Worm (Caenorhabditis elegans) whole organism, young adult: ENCODE results near the gene tmem-17.

Experiments used
- B0019.2 ChIP-seq: fragments of 200-800 bp; sonication (Bioruptor generic); conservative IDR thresholded peaks from 2 replicates; pipeline ENCODE4 v1.3.6; 2022; ENCODE audit warnings: missing genetic modification reagents, missing genetic modification characterization, missing compliant biosample characterization
- D2030.7 ChIP-seq: fragments of 200-800 bp; sonication (Bioruptor generic); IDR thresholded peaks from 2 replicates; pipeline ENCODE4 v1.3.6; 2022; ENCODE audit warnings: missing genetic modification reagents, missing genetic modification characterization, missing compliant biosample characterization
- F23B12.7 ChIP-seq: sonication (generic microtip); optimal IDR thresholded peaks from 2 replicates; lab custom pipeline; 2017; ENCODE audit warnings: missing genetic modification characterization, mild to moderate bottlenecking, missing compliant biosample characterization, antibody characterized with exemption, moderate library complexity; ENCODE audit not compliant: insufficient read depth
- F33H1.4 ChIP-seq: fragments of 200-800 bp; sonication (Bioruptor generic); IDR thresholded peaks from 2 replicates; pipeline ENCODE4 v1.3.6; 2022; ENCODE audit warnings: missing genetic modification reagents, missing genetic modification characterization, missing compliant biosample characterization
- F49E8.2 ChIP-seq: sonication (generic microtip); optimal IDR thresholded peaks from 3 replicates; lab custom pipeline; 2017; ENCODE audit warnings: missing genetic modification characterization, mild to moderate bottlenecking, missing compliant biosample characterization, antibody characterized with exemption, moderate library complexity; ENCODE audit not compliant: insufficient read depth
- Y53G8AR.9 ChIP-seq: fragments of 200-800 bp; sonication (Bioruptor generic); conservative IDR thresholded peaks from 2 replicates; pipeline ENCODE4 v1.3.6; 2022; ENCODE audit warnings: missing genetic modification reagents, missing genetic modification characterization, missing compliant biosample characterization
- Y67H2A.10 ChIP-seq: fragments of 200-800 bp; sonication (Bioruptor generic); conservative IDR thresholded peaks from 2 replicates; pipeline ENCODE4 v1.3.6; 2022; ENCODE audit warnings: missing genetic modification reagents, missing genetic modification characterization, missing compliant biosample characterization
- attf-5 ChIP-seq: fragments of 200-800 bp; sonication (Bioruptor generic); optimal IDR thresholded peaks from 2 replicates; lab custom pipeline; 2018; ENCODE audit warnings: mild to moderate bottlenecking, missing genetic modification characterization, missing compliant biosample characterization
- ceh-27 ChIP-seq: fragments of 200-800 bp; sonication (Bioruptor generic); optimal IDR thresholded peaks from 2 replicates; lab custom pipeline; 2018; ENCODE audit warnings: mild to moderate bottlenecking, missing genetic modification characterization, moderate library complexity, missing compliant biosample characterization
- die-1 ChIP-seq: sonication (generic microtip); optimal IDR thresholded peaks from 2 replicates; lab custom pipeline; 2016; ENCODE audit warnings: missing genotype, mild to moderate bottlenecking, missing genetic modification characterization, missing compliant biosample characterization
- dox-1 ChIP-seq: fragments of 200-800 bp; sonication (Bioruptor generic); IDR thresholded peaks from 2 replicates; pipeline ENCODE4 v1.3.6; 2022; ENCODE audit warnings: missing genetic modification reagents, missing genetic modification characterization, missing compliant biosample characterization
- dpl-1 ChIP-seq: fragments of 150-350 bp; optimal IDR thresholded peaks from 2 replicates; lab custom pipeline; 2014; ENCODE audit warnings: missing biosample characterization, missing genetic modification reagents, missing genetic modification characterization
- efl-1 ChIP-seq: fragments of 150-350 bp; optimal IDR thresholded peaks from 2 replicates; lab custom pipeline; 2014; ENCODE audit warnings: missing biosample characterization, missing genetic modification reagents, missing genetic modification characterization
- fkh-3 ChIP-seq: sonication (generic microtip); optimal IDR thresholded peaks from 2 replicates; lab custom pipeline; 2016; ENCODE audit warnings: mild to moderate bottlenecking, missing genetic modification characterization, missing compliant biosample characterization
- him-1 ChIP-seq: sonication (generic microtip); optimal IDR thresholded peaks from 2 replicates; lab custom pipeline; 2016; ENCODE audit warnings: missing genotype, missing genetic modification reagents, missing genetic modification characterization, missing compliant biosample characterization
- hmg-1.2 ChIP-seq: fragments of 200-800 bp; sonication (Bioruptor generic); IDR thresholded peaks from 2 replicates; pipeline ENCODE4 v1.3.6; 2022; ENCODE audit warnings: missing genetic modification reagents, missing genetic modification characterization, missing compliant biosample characterization
- hmg-20 ChIP-seq: fragments of 200-800 bp; sonication (Bioruptor generic); IDR thresholded peaks from 2 replicates; pipeline ENCODE4 v1.3.6; 2022; ENCODE audit warnings: missing genetic modification reagents, missing genetic modification characterization, missing compliant biosample characterization
- hrde-1 ChIP-seq: sonication (generic microtip); optimal IDR thresholded peaks from 2 replicates; lab custom pipeline; 2016; ENCODE audit warnings: missing genetic modification characterization, mild to moderate bottlenecking, missing compliant biosample characterization, moderate library complexity, missing genotype, missing genetic modification reagents, borderline replicate concordance
- hsf-1 ChIP-seq: fragments of 200-800 bp; sonication (Bioruptor generic); IDR thresholded peaks from 2 replicates; pipeline ENCODE4 v1.3.6; 2022; ENCODE audit warnings: missing genetic modification reagents, missing genetic modification characterization, missing compliant biosample characterization
- lin-54 ChIP-seq: fragments of 200-800 bp; sonication (Bioruptor generic); optimal IDR thresholded peaks from 2 replicates; lab custom pipeline; 2018; ENCODE audit warnings: mild to moderate bottlenecking, missing genetic modification characterization, missing compliant biosample characterization
- lir-1 ChIP-seq: fragments of 200-800 bp; sonication (Bioruptor generic); conservative IDR thresholded peaks from 2 replicates; pipeline ENCODE4 v1.3.6; 2022; ENCODE audit warnings: missing genetic modification reagents, missing genetic modification characterization, missing compliant biosample characterization
- lsl-1 ChIP-seq: fragments of 200-800 bp; sonication (Bioruptor generic); optimal IDR thresholded peaks from 2 replicates; lab custom pipeline; 2018; ENCODE audit warnings: mild to moderate bottlenecking, missing genetic modification characterization, moderate library complexity, missing compliant biosample characterization
- madf-6 ChIP-seq: fragments of 200-800 bp; sonication (Bioruptor generic); IDR thresholded peaks from 2 replicates; pipeline ENCODE4 v1.3.6; 2022; ENCODE audit warnings: missing genetic modification reagents, missing genetic modification characterization, missing compliant biosample characterization
- nfya-1 ChIP-seq: sonication (generic microtip); optimal IDR thresholded peaks from 2 replicates; lab custom pipeline; 2017; ENCODE audit warnings: antibody characterized with exemption, missing compliant biosample characterization, missing genetic modification characterization, borderline replicate concordance; ENCODE audit not compliant: insufficient read depth
- nhr-80 ChIP-seq: sonication (generic microtip); optimal IDR thresholded peaks from 2 replicates; lab custom pipeline; 2016; ENCODE audit warnings: missing genetic modification characterization, missing compliant biosample characterization
- rec-8 ChIP-seq, 2 experiments: sonication (generic microtip); optimal IDR thresholded peaks; 2 replicates each; lab custom pipeline; 2016; ENCODE audit warnings: mild to moderate bottlenecking in 2 of 2, missing genetic modification characterization in 2 of 2, missing genetic modification reagents in 2 of 2, missing genotype in 2 of 2, missing biosample characterization in 1 of 2, missing compliant biosample characterization in 1 of 2, moderate library complexity in 1 of 2
- snpc-1.1 ChIP-seq: sonication (generic microtip); optimal IDR thresholded peaks from 2 replicates; lab custom pipeline; 2017; ENCODE audit warnings: missing genetic modification characterization, mild to moderate bottlenecking, missing compliant biosample characterization, antibody characterized with exemption, moderate library complexity, missing genotype, missing genetic modification reagents; ENCODE audit not compliant: insufficient read depth
- tlf-1 ChIP-seq: fragments of 200-800 bp; sonication (Bioruptor generic); optimal IDR thresholded peaks from 2 replicates; lab custom pipeline; 2018; ENCODE audit warnings: mild to moderate bottlenecking, missing genetic modification characterization, missing compliant biosample characterization
- unc-130 ChIP-seq: sonication (generic microtip); optimal IDR thresholded peaks from 2 replicates; lab custom pipeline; 2016; ENCODE audit warnings: missing genetic modification reagents, missing genetic modification characterization, missing compliant biosample characterization
- unc-62 ChIP-seq: fragments of 150-350 bp; optimal IDR thresholded peaks from 2 replicates; lab custom pipeline; 2014; ENCODE audit warnings: missing biosample characterization, missing genetic modification reagents, missing genetic modification characterization
- ztf-25 ChIP-seq: fragments of 200-800 bp; sonication (Bioruptor generic); IDR thresholded peaks from 2 replicates; pipeline ENCODE4 v1.3.6; 2022; ENCODE audit warnings: missing genetic modification reagents, missing genetic modification characterization, missing compliant biosample characterization

tmem-17 gene

DNA sequence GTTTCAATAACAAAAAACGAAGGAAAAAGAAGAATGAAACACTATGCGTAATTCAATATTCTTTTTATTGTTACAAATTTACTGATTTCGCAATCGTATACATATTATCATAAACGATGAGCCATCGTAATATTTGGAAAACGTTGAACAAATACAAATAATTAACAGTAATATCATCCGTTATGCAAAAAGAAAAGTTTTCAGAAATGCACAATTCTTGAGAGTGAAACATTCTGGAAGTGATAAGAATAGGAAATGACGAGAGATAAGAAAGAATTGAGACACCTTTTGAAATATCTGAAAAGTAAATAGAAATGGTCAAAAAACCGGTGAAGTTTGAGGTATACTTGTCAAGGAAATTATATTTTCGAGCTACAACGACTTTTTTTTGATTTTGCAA is 11.4 kb downstream of the tmem-17 start:
- TF ChIP-seq snpc-1.1 (tag; lab: Kevin White, UChicago) (no peak), nhr-80 (tag; lab: Kevin White, UChicago) (peak; percentile 41), unc-62 (GFP tag; lab: Kevin White, UChicago) (peak; percentile 1)

ce11 chrIII:7083106-7083505 is 13.0 kb downstream of the tmem-17 start:
- no peak for TF ChIP-seq fkh-3
- no peak for TF ChIP-seq lir-1 (GFP tag; lab: Robert Waterston, UW)
- TF ChIP-seq hrde-1 (tag; lab: Kevin White, UChicago) = no peak
- no peak for TF ChIP-seq Y67H2A.10 (GFP tag; lab: Robert Waterston, UW)
- TF ChIP-seq ztf-25 (GFP tag; lab: Robert Waterston, UW) = no peak
- no peak for TF ChIP-seq lsl-1 (GFP tag; lab: Kevin White, UChicago)
- TF ChIP-seq die-1 = no peak
- no peak for TF ChIP-seq Y53G8AR.9 (GFP tag; lab: Robert Waterston, UW)

ce11 chrIII:7084908-7085307 is 14.8 kb downstream of the tmem-17 start, which contains the start of gene tofu-7:
Gene tofu-7 (minus strand): TSS chrIII:7085018.
- 0 out of 2 replicates have a peak, but pooled peaks have one; percentile 34 for TF ChIP-seq madf-6 (GFP tag; lab: Robert Waterston, UW)
- peak; percentile 66; the same call in 1 of the 2 replicates for TF ChIP-seq B0019.2 (GFP tag; lab: Robert Waterston, UW)
- TF ChIP-seq ceh-27 = no peak
- peak; percentile 11 for TF ChIP-seq hrde-1 (tag; lab: Kevin White, UChicago)
- peak; percentile 6; the same call in 1 of the 2 replicates for TF ChIP-seq hsf-1
- peak; percentile 37; the same call in 1 of the 2 replicates for TF ChIP-seq dox-1
- peak; percentile 11 for TF ChIP-seq F49E8.2 (tag; lab: Kevin White, UChicago)
- TF ChIP-seq hmg-20 = no peak
- TF ChIP-seq efl-1 (GFP tag; lab: Kevin White, UChicago) = peak; percentile 80
- peak; percentile 28; the same call in 1 of the 2 replicates for TF ChIP-seq D2030.7
- TF ChIP-seq dpl-1 (GFP tag; lab: Kevin White, UChicago) = peak; percentile 27
- TF ChIP-seq F33H1.4 (GFP tag; lab: Robert Waterston, UW) = peak; percentile 51
- peak; percentile 30 for TF ChIP-seq him-1 (tag; lab: Kevin White, UChicago)
- TF ChIP-seq unc-130 (GFP tag; lab: Kevin White, UChicago) = no peak
- peak; percentile 72 for TF ChIP-seq lin-54 (GFP tag; lab: Kevin White, UChicago)
- TF ChIP-seq nfya-1 = no peak
- peak; percentile 2 for TF ChIP-seq F23B12.7 (tag; lab: Kevin White, UChicago)
- peak; percentile 34 for TF ChIP-seq lsl-1 (GFP tag; lab: Kevin White, UChicago)
- TF ChIP-seq rec-8 (tag; optimal IDR thresholded peaks at IDR 0.05; lab: Kevin White, UChicago) = no peak
- TF ChIP-seq, all 124 proteins: peak for 14

ce11 chrIII:7087180-7087579 is 17.1 kb downstream of the tmem-17 start:
- TF ChIP-seq hmg-1.2 (GFP tag; lab: Robert Waterston, UW) (peak; percentile 68; the same call in 1 of the 2 replicates), attf-5 (peak; percentile 41), tlf-1 (no peak), nhr-80 (tag; lab: Kevin White, UChicago) (peak; percentile 26)
